Worm (Caenorhabditis elegans) whole organism, midembryonic: ENCODE results near the gene ptr-1.

Experiments used
- cog-1 ChIP-seq: sonication (generic microtip); optimal IDR thresholded peaks from 2 replicates; lab custom pipeline; 2016; ENCODE audit warnings: missing genetic modification characterization, missing compliant biosample characterization
- med-1 ChIP-seq: sonication (generic microtip); optimal IDR thresholded peaks from 2 replicates; lab custom pipeline; 2017; ENCODE audit warnings: missing genetic modification characterization, mild to moderate bottlenecking, missing compliant biosample characterization, antibody characterized with exemption, missing genetic modification reagents; ENCODE audit not compliant: insufficient read depth
- tab-1 ChIP-seq: fragments of 200-800 bp; sonication (Bioruptor generic); IDR thresholded peaks from 2 replicates; pipeline ENCODE4 v1.3.6; 2022; ENCODE audit warnings: missing genetic modification characterization, missing compliant biosample characterization
- ztf-23 ChIP-seq: fragments of 200-800 bp; sonication (Bioruptor generic); IDR thresholded peaks from 2 replicates; pipeline ENCODE4 v1.3.6; 2022; ENCODE audit warnings: missing genetic modification reagents, missing genetic modification characterization, missing compliant biosample characterization
- ztf-29 ChIP-seq: fragments of 200-800 bp; sonication (Bioruptor generic); IDR thresholded peaks from 2 replicates; pipeline ENCODE4 v1.3.6; 2022; ENCODE audit warnings: missing genetic modification reagents, missing genetic modification characterization, missing compliant biosample characterization

DNA sequence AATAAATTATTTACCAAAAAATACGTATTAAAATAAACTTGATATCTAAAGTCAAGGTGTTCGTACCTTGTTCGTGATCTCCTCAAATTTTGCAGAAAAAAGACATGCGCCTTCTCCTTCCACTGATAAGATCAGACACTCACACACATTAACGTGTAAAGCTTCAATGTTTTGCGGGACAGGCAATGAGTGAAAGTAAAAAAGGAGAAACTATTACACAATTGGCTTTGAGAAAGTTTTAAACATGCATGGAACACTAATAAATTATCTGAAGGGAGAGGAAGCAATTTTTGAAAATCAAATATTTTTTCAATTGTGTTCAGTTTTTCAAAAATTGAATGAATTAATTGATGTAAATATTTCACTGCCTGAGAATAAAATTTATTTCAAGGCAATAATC is 43.5 kb upstream of the ptr-1 start:
- TF ChIP-seq ztf-29 (GFP tag; lab: Robert Waterston, UW) (no peak), ztf-23 (GFP tag; lab: Robert Waterston, UW) (no peak), tab-1 (GFP tag; lab: Robert Waterston, UW) (no peak), med-1 (no peak), cog-1 (tag; lab: Kevin White, UChicago) (no peak)
